Worm (Caenorhabditis elegans): ENCODE measurements around the gene siah-1.

DNA sequence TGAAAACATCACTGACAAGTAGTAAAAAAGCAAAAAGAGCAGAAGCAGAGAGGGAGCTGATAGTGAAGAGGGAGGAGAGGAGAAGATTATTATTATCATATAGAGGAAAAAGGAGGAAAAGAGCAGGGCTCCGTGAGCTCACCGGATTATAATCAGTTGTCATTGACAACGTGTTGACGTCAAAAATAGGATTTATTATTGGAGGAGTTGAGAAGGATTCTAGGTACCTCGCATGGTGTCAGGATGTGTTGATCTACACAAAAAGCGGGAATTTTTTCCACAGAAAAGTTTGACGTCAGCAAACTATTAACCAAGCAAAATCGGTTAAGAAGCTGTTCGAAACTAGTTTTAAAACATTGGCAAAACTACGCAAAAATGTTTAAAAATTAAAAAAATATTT lies 30.3 kb downstream of the siah-1 start:
- TF ChIP-seq ces-1 (GFP tag; optimal IDR thresholded peaks at IDR 0.05) (no peak), isw-1 (GFP tag; IDR thresholded peaks at IDR 0.05) (no peak), zip-4 (GFP tag; optimal IDR thresholded peaks at IDR 0.05) (no peak), lin-14 (GFP tag; optimal IDR thresholded peaks at IDR 0.05) (no peak), lin-13 (GFP tag; optimal IDR thresholded peaks at IDR 0.05) (no peak), sup-37 (GFP tag; optimal IDR thresholded peaks at IDR 0.05) (no peak), lir-3 (tag; optimal IDR thresholded peaks at IDR 0.05; ENCODE audit: poor library complexity) (no peak), ama-1 (optimal IDR thresholded peaks at IDR 0.05) (no peak)
